Fruit fly (Drosophila melanogaster): Measurements from ENCODE around the gene DopEcR.

- no peak for TF ChIP-seq usp (GFP tag; optimal IDR thresholded peaks at IDR 0.05)
- no peak for TF ChIP-seq EcR (GFP tag; optimal IDR thresholded peaks at IDR 0.05)
- TF ChIP-seq CG8478 (optimal IDR thresholded peaks at IDR 0.05): no peak
These were observed 17.7 kb upstream of the DopEcR start for dm6 chr3L:4397874-4398273.
